Fruit fly (Drosophila melanogaster) whole organism, embryonic: ENCODE measurements around the gene CG31807.

ENCODE experiments used
- Adf1 ChIP-seq: fragments of 200-800 bp; sonication (Bioruptor generic); IDR thresholded peaks from 2 replicates; pipeline ENCODE4 v1.3.6; 2022; ENCODE audit warnings: missing biosample characterization, missing genetic modification characterization
- CG10147 ChIP-seq: fragments of 200-800 bp; sonication (Bioruptor generic); optimal IDR thresholded peaks from 2 replicates; lab custom pipeline; 2019; ENCODE audit warnings: missing biosample characterization, mild to moderate bottlenecking, missing genetic modification characterization, moderate library complexity
- CG10274 ChIP-seq: fragments of 200-800 bp; sonication (Bioruptor generic); optimal IDR thresholded peaks from 3 replicates; lab custom pipeline; 2017; ENCODE audit warnings: missing biosample characterization, mild to moderate bottlenecking, missing genetic modification characterization
- CG10462 ChIP-seq: fragments of 200-800 bp; sonication (Bioruptor generic); optimal IDR thresholded peaks from 2 replicates; lab custom pipeline; 2016; ENCODE audit warnings: missing biosample characterization, missing genetic modification characterization
- CG12236 ChIP-seq: fragments of 200-800 bp; sonication (Bioruptor generic); optimal IDR thresholded peaks from 2 replicates; lab custom pipeline; 2016; ENCODE audit warnings: missing biosample characterization, missing genetic modification characterization
- CG12769 ChIP-seq: fragments of 200-800 bp; sonication (Bioruptor generic); optimal IDR thresholded peaks from 2 replicates; lab custom pipeline; 2019; ENCODE audit warnings: missing biosample characterization, mild to moderate bottlenecking, missing genetic modification characterization, moderate library complexity
- CG13624 ChIP-seq: fragments of 200-800 bp; sonication (Bioruptor generic); optimal IDR thresholded peaks from 2 replicates; lab custom pipeline; 2016; ENCODE audit warnings: missing biosample characterization, missing genetic modification characterization
- CG15696 ChIP-seq: fragments of 200-800 bp; sonication (Bioruptor generic); optimal IDR thresholded peaks from 2 replicates; lab custom pipeline; 2019; ENCODE audit warnings: missing biosample characterization, mild to moderate bottlenecking, missing genetic modification characterization, moderate library complexity
- CG17361 ChIP-seq: fragments of 200-800 bp; sonication (Bioruptor generic); IDR thresholded peaks from 3 replicates; pipeline ENCODE4 v1.3.6; 2022; ENCODE audit warnings: missing biosample characterization, missing genetic modification characterization
- CG18619 ChIP-seq: fragments of 200-800 bp; sonication (Bioruptor generic); optimal IDR thresholded peaks from 3 replicates; lab custom pipeline; 2017; ENCODE audit warnings: missing biosample characterization, mild to moderate bottlenecking, missing genetic modification characterization
- CG2712 ChIP-seq: fragments of 200-800 bp; optimal IDR thresholded peaks from 3 replicates; lab custom pipeline; 2019; ENCODE audit warnings: missing biosample characterization, mild to moderate bottlenecking, missing genetic modification characterization, moderate library complexity
- CG6175 ChIP-seq: fragments of 200-800 bp; sonication (Bioruptor generic); IDR thresholded peaks from 3 replicates; pipeline ENCODE4 v1.3.6; 2022; ENCODE audit warnings: missing biosample characterization, missing genetic modification characterization
- CG6813 ChIP-seq: fragments of 200-800 bp; sonication (Bioruptor generic); optimal IDR thresholded peaks from 2 replicates; lab custom pipeline; 2017; ENCODE audit warnings: missing biosample characterization, missing genetic modification characterization, mild to moderate bottlenecking, moderate library complexity, missing genetic modification reagents
- CG8290 ChIP-seq, 3 experiments: fragments of 200-800 bp; sonication (Bioruptor generic); optimal IDR thresholded peaks; 2 replicates each; lab custom pipeline; 2016 to 2019; ENCODE audit warnings: missing biosample characterization in 3 of 3, missing genetic modification characterization in 3 of 3, mild to moderate bottlenecking in 2 of 3, moderate library complexity in 1 of 3
- Dip2 ChIP-seq: fragments of 200-800 bp; sonication (Bioruptor generic); IDR thresholded peaks from 2 replicates; pipeline ENCODE4 v1.3.6; 2022; ENCODE audit warnings: missing biosample characterization, missing genetic modification characterization
- Doc2 ChIP-seq: fragments of 200-800 bp; sonication (Bioruptor generic); IDR thresholded peaks from 2 replicates; pipeline ENCODE4 v1.3.6; 2022; ENCODE audit warnings: missing biosample characterization, missing genetic modification characterization
- Eip74EF ChIP-seq, 2 experiments: fragments of 200-800 bp in 1 of 2; fragments of >200 bp in 1 of 2; sonication (Bioruptor generic) in 1 of 2; optimal IDR thresholded peaks; 2 replicates each; lab custom pipeline; 2017 to 2019; ENCODE audit warnings: missing biosample characterization in 2 of 2, missing genetic modification characterization in 2 of 2, mild to moderate bottlenecking in 1 of 2, moderate library complexity in 1 of 2
- Fer2 ChIP-seq: fragments of 200-800 bp; sonication (Bioruptor generic); optimal IDR thresholded peaks from 2 replicates; lab custom pipeline; 2018; ENCODE audit warnings: missing biosample characterization, mild to moderate bottlenecking, missing genetic modification characterization, moderate library complexity
- Gug ChIP-seq: fragments of 200-800 bp; sonication (Bioruptor generic); IDR thresholded peaks from 4 replicates; pipeline ENCODE4 v1.3.6; 2022; ENCODE audit warnings: missing biosample characterization, missing genetic modification characterization
- Hr39 ChIP-seq: fragments of >200 bp; optimal IDR thresholded peaks from 2 replicates; lab custom pipeline; 2017
- NC2β ChIP-seq: fragments of 200-800 bp; sonication (Bioruptor generic); optimal IDR thresholded peaks from 2 replicates; lab custom pipeline; 2016; ENCODE audit warnings: missing biosample characterization, missing genetic modification characterization
- Oaz ChIP-seq: fragments of 200-800 bp; sonication (Bioruptor generic); IDR thresholded peaks from 2 replicates; pipeline ENCODE4 v1.3.6; 2022; ENCODE audit warnings: missing biosample characterization, missing genetic modification characterization
- btn ChIP-seq: fragments of 200-800 bp; sonication (Bioruptor generic); optimal IDR thresholded peaks from 2 replicates; lab custom pipeline; 2016; ENCODE audit warnings: missing biosample characterization, missing genetic modification characterization
- cg ChIP-seq: fragments of 200-800 bp; sonication (Bioruptor generic); optimal IDR thresholded peaks from 3 replicates; lab custom pipeline; 2019; ENCODE audit warnings: missing biosample characterization, mild to moderate bottlenecking, missing genetic modification characterization, moderate library complexity
- chif ChIP-seq, 2 experiments: fragments of 200-800 bp; sonication (Bioruptor generic); optimal IDR thresholded peaks; 3 replicates each; lab custom pipeline; 2016; ENCODE audit warnings: missing biosample characterization in 2 of 2, missing genetic modification characterization in 2 of 2
- crp ChIP-seq, 2 experiments: fragments of 200-800 bp; sonication (Bioruptor generic); optimal IDR thresholded peaks; 2 replicates in 1 of 2; 3 replicates in 1 of 2; lab custom pipeline; 2017; ENCODE audit warnings: missing biosample characterization in 2 of 2, missing genetic modification characterization in 2 of 2, mild to moderate bottlenecking in 1 of 2, moderate library complexity in 1 of 2
- dati ChIP-seq: fragments of 200-800 bp; sonication (Bioruptor generic); IDR thresholded peaks from 2 replicates; pipeline ENCODE4 v1.3.6; 2022; ENCODE audit warnings: missing biosample characterization, missing genetic modification characterization
- fd102C ChIP-seq: fragments of 200-800 bp; sonication (Bioruptor generic); optimal IDR thresholded peaks from 2 replicates; lab custom pipeline; 2018; ENCODE audit warnings: missing biosample characterization, mild to moderate bottlenecking, missing genetic modification characterization, moderate library complexity
- fd64A ChIP-seq: fragments of 200-800 bp; sonication (Bioruptor generic); optimal IDR thresholded peaks from 3 replicates; lab custom pipeline; 2018; ENCODE audit warnings: missing biosample characterization, mild to moderate bottlenecking, missing genetic modification characterization
- gcm ChIP-seq: fragments of 200-800 bp; sonication (Bioruptor generic); optimal IDR thresholded peaks from 2 replicates; lab custom pipeline; 2019; ENCODE audit warnings: missing biosample characterization, mild to moderate bottlenecking, missing genetic modification characterization, moderate library complexity
- gcm2 ChIP-seq: fragments of 200-800 bp; sonication (Bioruptor generic); optimal IDR thresholded peaks from 2 replicates; lab custom pipeline; 2016; ENCODE audit warnings: missing biosample characterization, missing genetic modification characterization
- ham ChIP-seq: fragments of 200-800 bp; sonication (Bioruptor generic); IDR thresholded peaks from 2 replicates; pipeline ENCODE4 v1.3.6; 2022; ENCODE audit warnings: missing biosample characterization, missing genetic modification characterization
- hb ChIP-seq: fragments of 200-800 bp; sonication (Bioruptor generic); IDR thresholded peaks from 3 replicates; pipeline ENCODE4 v1.3.6; 2022; ENCODE audit warnings: missing biosample characterization, missing genetic modification characterization; ENCODE audit not compliant: partially characterized antibody
- jigr1 ChIP-seq: fragments of 200-800 bp; sonication (Bioruptor generic); IDR thresholded peaks from 3 replicates; pipeline ENCODE4 v1.3.6; 2022; ENCODE audit warnings: missing biosample characterization, missing genetic modification characterization
- lilli ChIP-seq: fragments of 200-800 bp; sonication (Bioruptor generic); optimal IDR thresholded peaks from 3 replicates; lab custom pipeline; 2016; ENCODE audit warnings: missing biosample characterization, missing genetic modification characterization
- nerfin-1 ChIP-seq: fragments of 200-800 bp; sonication (Bioruptor generic); optimal IDR thresholded peaks from 3 replicates; lab custom pipeline; 2019; ENCODE audit warnings: missing biosample characterization, mild to moderate bottlenecking, missing genetic modification characterization, moderate library complexity
- p53 ChIP-seq: fragments of 200-800 bp; sonication (Bioruptor generic); optimal IDR thresholded peaks from 2 replicates; lab custom pipeline; 2016; ENCODE audit warnings: missing biosample characterization, missing genetic modification characterization
- phol ChIP-seq: fragments of 200-800 bp; sonication (Bioruptor generic); optimal IDR thresholded peaks from 3 replicates; lab custom pipeline; 2018; ENCODE audit warnings: missing biosample characterization, mild to moderate bottlenecking, missing genetic modification characterization, moderate library complexity
- pita ChIP-seq: fragments of 200-800 bp; sonication (Bioruptor generic); optimal IDR thresholded peaks from 2 replicates; lab custom pipeline; 2017; ENCODE audit warnings: missing biosample characterization, mild to moderate bottlenecking, missing genetic modification characterization
- run ChIP-seq: fragments of 200-800 bp; sonication (Bioruptor generic); optimal IDR thresholded peaks from 3 replicates; lab custom pipeline; 2018; ENCODE audit warnings: missing biosample characterization, mild to moderate bottlenecking, missing genetic modification characterization
- sc ChIP-seq, 3 experiments: fragments of >200 bp in 2 of 3; fragments of 200-800 bp in 1 of 3; sonication (Bioruptor generic) in 1 of 3; optimal IDR thresholded peaks; 2 replicates in 2 of 3; 3 replicates in 1 of 3; lab custom pipeline; 2017; ENCODE audit warnings: mild to moderate bottlenecking in 1 of 3, missing biosample characterization in 1 of 3, missing genetic modification characterization in 1 of 3, missing genetic modification reagents in 1 of 3
- scrt ChIP-seq: fragments of 200-800 bp; sonication (Bioruptor generic); optimal IDR thresholded peaks from 2 replicates; lab custom pipeline; 2018; ENCODE audit warnings: missing biosample characterization, mild to moderate bottlenecking, missing genetic modification characterization, moderate library complexity
- slp2 ChIP-seq: fragments of 200-800 bp; sonication (Bioruptor generic); optimal IDR thresholded peaks from 2 replicates; lab custom pipeline; 2016; ENCODE audit warnings: missing biosample characterization, missing genetic modification characterization
- tap ChIP-seq: fragments of 200-800 bp; optimal IDR thresholded peaks from 3 replicates; lab custom pipeline; 2019; ENCODE audit warnings: missing biosample characterization, mild to moderate bottlenecking, missing genetic modification characterization, moderate library complexity
- ttk ChIP-seq: fragments of 200-800 bp; sonication (Bioruptor generic); IDR thresholded peaks from 2 replicates; pipeline ENCODE4 v2.1.2; 2022; ENCODE audit warnings: missing biosample characterization, missing genetic modification characterization
- unc-4 ChIP-seq: fragments of 200-800 bp; sonication (Bioruptor generic); IDR thresholded peaks from 2 replicates; pipeline ENCODE4 v1.3.6; 2022; ENCODE audit warnings: missing biosample characterization, missing genetic modification characterization; ENCODE audit not compliant: partially characterized antibody
- unpg ChIP-seq: fragments of 200-800 bp; sonication (Bioruptor generic); optimal IDR thresholded peaks from 3 replicates; lab custom pipeline; 2018; ENCODE audit warnings: missing biosample characterization, mild to moderate bottlenecking, missing genetic modification characterization, moderate library complexity

The CG31807 gene

dm6 chr2L:16715841-16716701 is 32.3 kb upstream of the CG31807 start, which contains the start of the genes Cyt-c-d and CG31808 (continued):
- 0 out of 3 replicates have a peak, but pooled peaks have one; percentile 42 for TF ChIP-seq hb (GFP tag; lab: Robert Waterston, UW)
- TF ChIP-seq pita (GFP tag; lab: Kevin White, UChicago), result no peak
- TF ChIP-seq unpg (GFP tag; lab: Kevin White, UChicago), result peak; percentile 98
- peak; percentile 96 for TF ChIP-seq CG6813 (GFP tag; lab: Kevin White, UChicago)
- peak; percentile 84 for TF ChIP-seq CG13624
- peak; percentile 81 for TF ChIP-seq CG10274 (GFP tag; lab: Kevin White, UChicago)
- TF ChIP-seq Hr39 (lab: Kevin White, UChicago), result no peak
- TF ChIP-seq CG12769 (tag; lab: Kevin White, UChicago), result peak; percentile 95
- TF ChIP-seq CG10462, result peak; percentile 92
- no peak; the same call in 1 of the 2 replicates for TF ChIP-seq Dip2 (GFP tag; lab: Robert Waterston, UW)
- TF ChIP-seq gcm2, result peak; percentile 93
- TF ChIP-seq CG8290 (GFP tag; optimal IDR thresholded peaks at IDR 0.05; lab: Kevin White, UChicago), result peak; percentile 88
- TF ChIP-seq CG8290 (tag; optimal IDR thresholded peaks at IDR 0.05; lab: Kevin White, UChicago), result peak; percentile 84 to 93
- peak; percentile 96 for TF ChIP-seq scrt (GFP tag; lab: Kevin White, UChicago)
- TF ChIP-seq slp2, result peak; percentile 88
- TF ChIP-seq CG12236 (GFP tag; lab: Kevin White, UChicago), result peak; percentile 85
- TF ChIP-seq chif (GFP tag; optimal IDR thresholded peaks at IDR 0.05; lab: Kevin White, UChicago), result peak; percentile 94 to 96
- peak; percentile 94 for TF ChIP-seq nerfin-1 (tag; lab: Kevin White, UChicago)
- TF ChIP-seq btn (GFP tag; lab: Kevin White, UChicago), result peak; percentile 82
- TF ChIP-seq jigr1 (GFP tag; lab: Robert Waterston, UW), result peak; percentile 96
- no peak for TF ChIP-seq sc (optimal IDR thresholded peaks at IDR 0.05; lab: Kevin White, UChicago)
- peak; percentile 97 for TF ChIP-seq sc (GFP tag; optimal IDR thresholded peaks at IDR 0.05; lab: Kevin White, UChicago)
- TF ChIP-seq gcm, result peak; percentile 98
- TF ChIP-seq Gug, result peak; percentile 92
- peak; percentile 98 for TF ChIP-seq CG2712 (tag; lab: Kevin White, UChicago)
- no peak for TF ChIP-seq unc-4 (GFP tag; lab: Robert Waterston, UW)
- peak; percentile 28 for TF ChIP-seq cg (GFP tag; lab: Kevin White, UChicago)
- TF ChIP-seq Oaz (GFP tag; lab: Robert Waterston, UW), result peak; percentile 94
- TF ChIP-seq CG15696 (tag; lab: Kevin White, UChicago), result peak; percentile 77
- TF ChIP-seq p53, result peak; percentile 56
- TF ChIP-seq Eip74EF (GFP tag; optimal IDR thresholded peaks at IDR 0.05; lab: Kevin White, UChicago), result peak in 1 of 2 experiments; percentile 98
- TF ChIP-seq fd64A (GFP tag; lab: Kevin White, UChicago), result peak; percentile 94
- TF ChIP-seq ham, result peak; percentile 84; the same call in 1 of the 2 replicates
- peak in 1 of 2 experiments; percentile 70 for TF ChIP-seq crp (GFP tag; optimal IDR thresholded peaks at IDR 0.05; lab: Kevin White, UChicago)
- TF ChIP-seq CG17361 (GFP tag; lab: Robert Waterston, UW), result peak; percentile 96
- TF ChIP-seq CG18619 (GFP tag; lab: Kevin White, UChicago), result peak; percentile 97
- TF ChIP-seq Adf1 (GFP tag; lab: Robert Waterston, UW), result peak; percentile 77
- TF ChIP-seq NC2β (GFP tag; lab: Kevin White, UChicago), result peak; percentile 92
- peak; percentile 97 for TF ChIP-seq tap (tag; lab: Kevin White, UChicago)
- TF ChIP-seq lilli, result peak; percentile 96
- TF ChIP-seq run (tag; lab: Kevin White, UChicago), result peak; percentile 96
- peak; percentile 85 for TF ChIP-seq CG10147 (GFP tag; lab: Kevin White, UChicago)
- peak; percentile 97 for TF ChIP-seq CG6175
- TF ChIP-seq dati, result peak; percentile 90
- peak; percentile 99 for TF ChIP-seq ttk
- TF ChIP-seq Fer2, result peak; percentile 84
- peak; percentile 97 for TF ChIP-seq phol (tag; lab: Kevin White, UChicago)
- peak; percentile 65 for TF ChIP-seq fd102C (GFP tag; lab: Kevin White, UChicago)
- TF ChIP-seq Doc2 (GFP tag; lab: Robert Waterston, UW), result peak; percentile 83
